Fruit fly (Drosophila melanogaster) whole organism, embryonic: ENCODE measurements around the gene Or69a.
A peak's percentile ranks its signal among the peaks of the same experiment; 100 is the strongest.

ENCODE experiments used
- Asciz ChIP-seq: fragments of 200-800 bp; sonication (Bioruptor generic); optimal IDR thresholded peaks from 2 replicates; lab custom pipeline; 2017; ENCODE audit warnings: missing biosample characterization, mild to moderate bottlenecking, missing genetic modification characterization, missing genetic modification reagents
- B-H1 ChIP-seq: fragments of 200-800 bp; sonication (Bioruptor generic); IDR thresholded peaks from 3 replicates; pipeline ENCODE4 v1.3.6; 2022; ENCODE audit warnings: missing biosample characterization, missing genetic modification characterization
- CG11247 ChIP-seq: fragments of 200-800 bp; sonication (Bioruptor generic); IDR thresholded peaks from 2 replicates; pipeline ENCODE4 v1.3.6; 2022; ENCODE audit warnings: missing biosample characterization, missing genetic modification characterization
- CG14050 ChIP-seq: fragments of 200-800 bp; sonication (Bioruptor generic); IDR thresholded peaks from 3 replicates; pipeline ENCODE4 v1.3.6; 2022; ENCODE audit warnings: missing biosample characterization, missing genetic modification characterization
- CG14965 ChIP-seq: fragments of 200-800 bp; sonication (Bioruptor generic); optimal IDR thresholded peaks from 2 replicates; lab custom pipeline; 2016; ENCODE audit warnings: missing biosample characterization, missing genetic modification characterization, borderline replicate concordance
- CG15514 ChIP-seq: fragments of 200-800 bp; sonication (Bioruptor generic); optimal IDR thresholded peaks from 3 replicates; lab custom pipeline; 2017; ENCODE audit warnings: missing biosample characterization, missing genetic modification characterization, mild to moderate bottlenecking, moderate library complexity, missing genetic modification reagents
- CG17385 ChIP-seq: fragments of 200-800 bp; sonication (Bioruptor generic); optimal IDR thresholded peaks from 3 replicates; lab custom pipeline; 2018; ENCODE audit warnings: missing biosample characterization, mild to moderate bottlenecking, missing genetic modification characterization
- CG17802 ChIP-seq: fragments of 200-800 bp; sonication (Bioruptor generic); optimal IDR thresholded peaks from 2 replicates; lab custom pipeline; 2018; ENCODE audit warnings: missing biosample characterization, mild to moderate bottlenecking, missing genetic modification characterization, moderate library complexity
- CG1792 ChIP-seq: fragments of 200-800 bp; sonication (Bioruptor generic); optimal IDR thresholded peaks from 2 replicates; lab custom pipeline; 2016; ENCODE audit warnings: missing biosample characterization, missing genetic modification characterization
- CG18011 ChIP-seq: fragments of 200-800 bp; sonication (Bioruptor generic); optimal IDR thresholded peaks from 2 replicates; lab custom pipeline; 2017; ENCODE audit warnings: missing biosample characterization, missing genetic modification characterization, mild to moderate bottlenecking, moderate library complexity, missing genotype
- CG1832 ChIP-seq: fragments of 200-800 bp; sonication (Bioruptor generic); optimal IDR thresholded peaks from 2 replicates; lab custom pipeline; 2017; ENCODE audit warnings: missing biosample characterization, mild to moderate bottlenecking, missing genetic modification characterization, inconsistent platforms
- CG18599 ChIP-seq: fragments of 200-800 bp; sonication (Bioruptor generic); optimal IDR thresholded peaks from 3 replicates; lab custom pipeline; 2017; ENCODE audit warnings: missing biosample characterization, missing genetic modification characterization, mild to moderate bottlenecking, moderate library complexity, missing genetic modification reagents
- CG18619 ChIP-seq: fragments of 200-800 bp; sonication (Bioruptor generic); optimal IDR thresholded peaks from 3 replicates; lab custom pipeline; 2017; ENCODE audit warnings: missing biosample characterization, mild to moderate bottlenecking, missing genetic modification characterization
- CG2889 ChIP-seq: fragments of 200-800 bp; sonication (Bioruptor generic); IDR thresholded peaks from 3 replicates; pipeline ENCODE4 v1.3.6; 2022; ENCODE audit warnings: missing biosample characterization, missing genetic modification characterization
- CG31365 ChIP-seq: fragments of 200-800 bp; sonication (Bioruptor generic); optimal IDR thresholded peaks from 2 replicates; lab custom pipeline; 2018; ENCODE audit warnings: missing biosample characterization, mild to moderate bottlenecking, missing genetic modification characterization
- CG3407 ChIP-seq: fragments of 200-800 bp; sonication (Bioruptor generic); optimal IDR thresholded peaks from 2 replicates; lab custom pipeline; 2018; ENCODE audit warnings: missing biosample characterization, mild to moderate bottlenecking, missing genetic modification characterization
- CG34224 ChIP-seq: fragments of 200-800 bp; sonication (Bioruptor generic); IDR thresholded peaks from 3 replicates; pipeline ENCODE4 v1.3.6; 2022; ENCODE audit warnings: missing biosample characterization, missing genetic modification characterization; ENCODE audit not compliant: partially characterized antibody
- CG4730 ChIP-seq: fragments of 200-800 bp; sonication (Bioruptor generic); IDR thresholded peaks from 2 replicates; pipeline ENCODE4 v1.3.6; 2022; ENCODE audit warnings: missing biosample characterization, missing genetic modification characterization
- CG6689 ChIP-seq: fragments of 200-800 bp; sonication (Bioruptor generic); IDR thresholded peaks from 2 replicates; pipeline ENCODE4 v1.3.6; 2022; ENCODE audit warnings: missing biosample characterization, missing genetic modification characterization
- CG7928 ChIP-seq: fragments of 200-800 bp; sonication (Bioruptor generic); optimal IDR thresholded peaks from 2 replicates; lab custom pipeline; 2017; ENCODE audit warnings: missing biosample characterization, mild to moderate bottlenecking, missing genetic modification characterization
- CG8290 ChIP-seq, 3 experiments: fragments of 200-800 bp; sonication (Bioruptor generic); optimal IDR thresholded peaks; 2 replicates each; lab custom pipeline; 2016 to 2019; ENCODE audit warnings: missing biosample characterization in 3 of 3, missing genetic modification characterization in 3 of 3, mild to moderate bottlenecking in 2 of 3, moderate library complexity in 1 of 3
- CG8765 ChIP-seq: fragments of 200-800 bp; sonication (Bioruptor generic); IDR thresholded peaks from 2 replicates; pipeline ENCODE4 v1.3.6; 2022; ENCODE audit warnings: missing biosample characterization, missing genetic modification characterization
- CG9215 ChIP-seq: fragments of 200-800 bp; sonication (Bioruptor generic); IDR thresholded peaks from 2 replicates; pipeline ENCODE4 v1.3.6; 2022; ENCODE audit warnings: missing biosample characterization, missing genetic modification characterization
- CTCF ChIP-seq: fragments of 200-800 bp; sonication (Bioruptor generic); optimal IDR thresholded peaks from 2 replicates; lab custom pipeline; 2017; ENCODE audit warnings: missing biosample characterization, mild to moderate bottlenecking, missing genetic modification characterization, moderate library complexity
- Dip2 ChIP-seq: fragments of 200-800 bp; sonication (Bioruptor generic); IDR thresholded peaks from 2 replicates; pipeline ENCODE4 v1.3.6; 2022; ENCODE audit warnings: missing biosample characterization, missing genetic modification characterization
- GATAe ChIP-seq: fragments of 200-800 bp; sonication (Bioruptor generic); conservative IDR thresholded peaks from 2 replicates; pipeline ENCODE4 v1.3.6; 2022; ENCODE audit warnings: missing biosample characterization, missing genetic modification characterization
- H2.0 ChIP-seq: fragments of 200-800 bp; sonication (Bioruptor generic); IDR thresholded peaks from 2 replicates; pipeline ENCODE4 v1.3.6; 2022; ENCODE audit warnings: missing biosample characterization, missing genetic modification characterization
- HLH3B ChIP-seq: fragments of 200-800 bp; sonication (Bioruptor generic); IDR thresholded peaks from 2 replicates; pipeline ENCODE4 v1.3.6; 2022; ENCODE audit warnings: missing biosample characterization, missing genetic modification characterization
- HLH54F ChIP-seq: fragments of 200-800 bp; sonication (Bioruptor generic); optimal IDR thresholded peaks from 3 replicates; lab custom pipeline; 2016; ENCODE audit warnings: missing biosample characterization, missing genetic modification characterization
- Opbp ChIP-seq: fragments of 200-800 bp; sonication (Bioruptor generic); IDR thresholded peaks from 3 replicates; pipeline ENCODE4 v1.3.6; 2022; ENCODE audit warnings: missing biosample characterization, missing genetic modification characterization; ENCODE audit not compliant: partially characterized antibody
- PHDP ChIP-seq: fragments of 200-800 bp; sonication (Bioruptor generic); optimal IDR thresholded peaks from 3 replicates; lab custom pipeline; 2018; ENCODE audit warnings: missing biosample characterization, mild to moderate bottlenecking, missing genetic modification characterization, moderate library complexity
- Sry-δ ChIP-seq: fragments of 200-800 bp; sonication (Bioruptor generic); optimal IDR thresholded peaks from 2 replicates; lab custom pipeline; 2016; ENCODE audit warnings: missing biosample characterization, missing genetic modification characterization
- Stat92E ChIP-seq, 3 experiments: fragments of >200 bp in 2 of 3; fragments of 200-800 bp in 1 of 3; sonication (Bioruptor generic) in 1 of 3; optimal IDR thresholded peaks; 2 replicates each; lab custom pipeline; 2017 to 2019; ENCODE audit warnings: missing biosample characterization in 3 of 3, missing genetic modification characterization in 3 of 3, mild to moderate bottlenecking in 1 of 3, moderate library complexity in 1 of 3
- ab ChIP-seq: fragments of 200-800 bp; sonication (Bioruptor generic); optimal IDR thresholded peaks from 2 replicates; lab custom pipeline; 2016; ENCODE audit warnings: missing biosample characterization, missing genetic modification characterization
- br ChIP-seq: fragments of >200 bp; optimal IDR thresholded peaks from 2 replicates; lab custom pipeline; 2017
- crol ChIP-seq: fragments of 200-800 bp; sonication (Bioruptor generic); IDR thresholded peaks from 2 replicates; pipeline ENCODE4 v1.3.6; 2022; ENCODE audit warnings: missing biosample characterization, missing genetic modification characterization
- da ChIP-seq: fragments of 200-800 bp; sonication (Bioruptor generic); optimal IDR thresholded peaks from 2 replicates; lab custom pipeline; 2016; ENCODE audit warnings: missing biosample characterization, missing genetic modification characterization
- fd102C ChIP-seq: fragments of 200-800 bp; sonication (Bioruptor generic); optimal IDR thresholded peaks from 2 replicates; lab custom pipeline; 2018; ENCODE audit warnings: missing biosample characterization, mild to moderate bottlenecking, missing genetic modification characterization, moderate library complexity
- fd3F ChIP-seq: fragments of 200-800 bp; sonication (Bioruptor generic); optimal IDR thresholded peaks from 2 replicates; lab custom pipeline; 2018; ENCODE audit warnings: missing biosample characterization, mild to moderate bottlenecking, missing genetic modification characterization, moderate library complexity
- ftz-f1 ChIP-seq: fragments of 200-800 bp; sonication (Bioruptor generic); optimal IDR thresholded peaks from 2 replicates; lab custom pipeline; 2016; ENCODE audit warnings: missing biosample characterization, missing genetic modification characterization
- gsb-n ChIP-seq: fragments of 200-800 bp; sonication (Bioruptor generic); optimal IDR thresholded peaks from 3 replicates; lab custom pipeline; 2018; ENCODE audit warnings: missing biosample characterization, mild to moderate bottlenecking, missing genetic modification characterization
- ham ChIP-seq: fragments of 200-800 bp; sonication (Bioruptor generic); IDR thresholded peaks from 2 replicates; pipeline ENCODE4 v1.3.6; 2022; ENCODE audit warnings: missing biosample characterization, missing genetic modification characterization
- ind ChIP-seq: fragments of 200-800 bp; sonication (Bioruptor generic); optimal IDR thresholded peaks from 3 replicates; lab custom pipeline; 2016; ENCODE audit warnings: missing biosample characterization, missing genetic modification characterization
- oc ChIP-seq: fragments of 200-800 bp; sonication (Bioruptor generic); optimal IDR thresholded peaks from 2 replicates; lab custom pipeline; 2018; ENCODE audit warnings: missing biosample characterization, mild to moderate bottlenecking, missing genetic modification characterization, moderate library complexity
- odd ChIP-seq: fragments of 200-800 bp; sonication (Bioruptor generic); optimal IDR thresholded peaks from 2 replicates; lab custom pipeline; 2017; ENCODE audit warnings: missing biosample characterization, mild to moderate bottlenecking, missing genetic modification characterization
- p53 ChIP-seq: fragments of 200-800 bp; sonication (Bioruptor generic); optimal IDR thresholded peaks from 2 replicates; lab custom pipeline; 2016; ENCODE audit warnings: missing biosample characterization, missing genetic modification characterization
- psq ChIP-seq: fragments of 200-800 bp; sonication (Bioruptor generic); optimal IDR thresholded peaks from 2 replicates; lab custom pipeline; 2017; ENCODE audit warnings: missing biosample characterization, missing genetic modification characterization
- sisA ChIP-seq: fragments of 200-800 bp; sonication (Bioruptor generic); IDR thresholded peaks from 2 replicates; pipeline ENCODE4 v1.3.6; 2022; ENCODE audit warnings: missing biosample characterization, missing genetic modification characterization
- sob ChIP-seq: fragments of 200-800 bp; sonication (Bioruptor generic); IDR thresholded peaks from 2 replicates; pipeline ENCODE4 v1.3.6; 2022; ENCODE audit warnings: missing biosample characterization, missing genetic modification characterization

Gene Or69a

DNA sequence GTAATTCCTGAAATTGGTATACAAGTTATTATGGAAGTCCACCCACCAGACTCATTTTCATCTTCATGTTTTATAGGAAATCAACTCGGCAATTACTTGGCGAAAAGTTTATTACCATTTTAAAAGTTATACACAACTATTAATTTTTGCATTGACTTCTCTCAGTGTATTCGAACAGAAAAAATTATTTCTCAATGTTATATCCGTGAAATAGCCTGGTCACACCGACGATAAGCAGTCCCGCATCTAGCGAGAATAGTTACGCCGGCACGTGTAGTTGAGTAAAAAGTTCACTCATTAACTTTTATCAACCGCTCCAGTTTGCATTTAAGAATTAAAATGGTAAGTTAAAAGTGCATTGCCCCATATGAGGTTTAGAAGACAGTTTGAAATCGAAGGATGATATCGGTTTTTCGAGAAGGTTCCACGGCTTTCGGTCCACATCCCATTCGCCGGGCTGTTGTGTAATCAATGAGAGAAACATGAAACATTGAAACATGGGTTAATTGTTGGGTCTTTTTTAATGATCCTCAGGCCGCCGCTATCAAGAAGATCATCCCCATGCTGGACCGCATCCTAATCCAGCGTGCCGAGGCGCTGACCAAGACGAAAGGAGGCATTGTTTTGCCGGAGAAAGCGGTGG, 48.4 kb upstream of the Or69a start, which contains the start of gene CG11267 (continued):
- TF ChIP-seq Dip2: peak; percentile 29; the same call in 1 of the 2 replicates
- TF ChIP-seq CG3407 (GFP tag; lab: Kevin White, UChicago): peak; percentile 43
- TF ChIP-seq sob (GFP tag; lab: Robert Waterston, UW): peak; percentile 93
- no peak for TF ChIP-seq ftz-f1
- TF ChIP-seq CG2889 (GFP tag; lab: Robert Waterston, UW): peak; percentile 69; the same call in 2 of the 3 replicates
- TF ChIP-seq H2.0 (GFP tag; lab: Robert Waterston, UW): peak; percentile 90
- peak; percentile 77 for TF ChIP-seq CG15514 (GFP tag; lab: Kevin White, UChicago)
- TF ChIP-seq p53: peak; percentile 47
- TF ChIP-seq ind: peak; percentile 89
- peak; percentile 56 for TF ChIP-seq fd3F
- TF ChIP-seq ham (GFP tag; lab: Robert Waterston, UW): peak; percentile 57; the same call in 1 of the 2 replicates
- TF ChIP-seq CG34224 (GFP tag; lab: Robert Waterston, UW): peak; percentile 37; the same call in 2 of the 3 replicates
- TF ChIP-seq psq (GFP tag; lab: Kevin White, UChicago): peak; percentile 1
- TF ChIP-seq CG8765 (GFP tag; lab: Robert Waterston, UW): peak; percentile 79
- peak; percentile 32 for TF ChIP-seq da (GFP tag; lab: Kevin White, UChicago)
- peak; percentile 78 for TF ChIP-seq Asciz (GFP tag; lab: Kevin White, UChicago)
- TF ChIP-seq PHDP (tag; lab: Kevin White, UChicago): peak; percentile 81
- peak; percentile 58 for TF ChIP-seq gsb-n (tag; lab: Kevin White, UChicago)
- peak; percentile 74 for TF ChIP-seq CG1792 (GFP tag; lab: Kevin White, UChicago)
- TF ChIP-seq B-H1: peak; percentile 87
- TF ChIP-seq CG31365 (tag; lab: Kevin White, UChicago): peak; percentile 69
- TF ChIP-seq CG9215 (GFP tag; lab: Robert Waterston, UW): peak; percentile 72
- TF ChIP-seq CG18619: peak; percentile 73
- peak; percentile 77 for TF ChIP-seq odd (GFP tag; lab: Kevin White, UChicago)
- TF ChIP-seq CG8290 (GFP tag; optimal IDR thresholded peaks at IDR 0.05; lab: Kevin White, UChicago): no peak
- TF ChIP-seq CG8290 (tag; optimal IDR thresholded peaks at IDR 0.05; lab: Kevin White, UChicago): peak; percentile 5 to 94
- peak; percentile 76 for TF ChIP-seq GATAe (GFP tag; lab: Robert Waterston, UW)
- TF ChIP-seq CG17802 (tag; lab: Kevin White, UChicago): peak; percentile 74
- TF ChIP-seq sisA (GFP tag; lab: Robert Waterston, UW): peak; percentile 93
- peak; percentile 72 for TF ChIP-seq ab (GFP tag; lab: Kevin White, UChicago)
- TF ChIP-seq CG1832 (GFP tag; lab: Kevin White, UChicago): no peak
- TF ChIP-seq crol: 0 out of 2 replicates have a peak, but pooled peaks have one; percentile 14
- TF ChIP-seq Opbp (GFP tag; lab: Robert Waterston, UW): 0 out of 3 replicates have a peak, but pooled peaks have one; percentile 35
- TF ChIP-seq CG17385 (GFP tag; lab: Kevin White, UChicago): peak; percentile 72
- peak; percentile 54 for TF ChIP-seq oc (tag; lab: Kevin White, UChicago)
- TF ChIP-seq CG11247: peak; percentile 89
- TF ChIP-seq Sry-δ (GFP tag; lab: Kevin White, UChicago): peak; percentile 32
- TF ChIP-seq CG14050 (GFP tag; lab: Robert Waterston, UW): peak; percentile 71; the same call in 2 of the 3 replicates
- peak; percentile 92 for TF ChIP-seq CG18599
- TF ChIP-seq CG6689 (GFP tag; lab: Robert Waterston, UW): peak; percentile 91
- TF ChIP-seq HLH54F: peak; percentile 65
- peak; percentile 43 for TF ChIP-seq CTCF (GFP tag; lab: Kevin White, UChicago)
- peak; percentile 89 for TF ChIP-seq HLH3B (GFP tag; lab: Robert Waterston, UW)
- TF ChIP-seq CG4730 (GFP tag; lab: Robert Waterston, UW): peak; percentile 84
- TF ChIP-seq Stat92E (GFP tag; optimal IDR thresholded peaks at IDR 0.05; lab: Kevin White, UChicago): no peak
- no peak for TF ChIP-seq br (lab: Kevin White, UChicago)
- peak; percentile 19 for TF ChIP-seq CG18011 (GFP tag; lab: Kevin White, UChicago)
- TF ChIP-seq fd102C: no peak
- TF ChIP-seq CG14965: no peak
- TF ChIP-seq CG7928 (GFP tag; lab: Kevin White, UChicago): peak; percentile 58
